Fruit fly (Drosophila melanogaster) Kc167 (cell line): ENCODE data around the gene Acbp5.

Source experiments
- Sin3A ChIP-seq: fragments of >200 bp; optimal IDR thresholded peaks from 2 replicates; lab custom pipeline; 2018; ENCODE audit warnings: missing external identifiers
- h ChIP-seq: fragments of >200 bp; optimal IDR thresholded peaks from 3 replicates; lab custom pipeline; 2018; ENCODE audit warnings: missing external identifiers
- insv ChIP-seq: fragments of >200 bp; optimal IDR thresholded peaks from 3 replicates; lab custom pipeline; 2018; ENCODE audit warnings: missing external identifiers
- psq ChIP-seq: fragments of >200 bp; optimal IDR thresholded peaks from 2 replicates; lab custom pipeline; 2017; ENCODE audit warnings: missing external identifiers
- ttk ChIP-seq: sonication (Bioruptor generic); optimal IDR thresholded peaks from 2 replicates; lab custom pipeline; 2017; ENCODE audit warnings: missing external identifiers

DNA sequence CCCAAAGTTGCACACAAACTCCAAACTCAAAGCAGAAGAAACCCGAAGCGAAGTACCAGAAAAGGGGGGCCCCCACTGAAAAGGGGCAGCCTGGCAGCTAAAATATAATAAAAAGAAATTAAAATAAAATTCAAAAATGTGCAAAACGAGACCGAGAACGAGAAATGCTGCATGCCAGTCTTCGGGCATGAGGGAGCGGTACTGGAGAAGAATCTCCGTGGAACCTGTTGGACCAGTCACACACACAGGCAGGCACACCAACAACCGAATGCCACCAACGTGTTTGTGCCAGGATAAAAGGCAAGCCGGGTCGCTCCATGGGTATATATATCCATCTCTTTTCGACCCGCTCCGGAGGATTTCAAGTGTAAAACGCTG is 36.7 kb upstream of the Acbp5 start:
- TF ChIP-seq h (no peak), Sin3A (no peak), insv (lab: Kevin White, UChicago) (no peak), ttk (no peak), psq (no peak)
